Fruit fly (Drosophila melanogaster) Kc167 (cell line): Measurements from ENCODE around the gene nes.

Source experiments
- Myc ChIP-seq: fragments of >200 bp; optimal IDR thresholded peaks from 2 replicates; lab custom pipeline; 2017; ENCODE audit warnings: missing external identifiers
- insv ChIP-seq: fragments of >200 bp; optimal IDR thresholded peaks from 3 replicates; lab custom pipeline; 2018; ENCODE audit warnings: missing external identifiers
- psq ChIP-seq: fragments of >200 bp; optimal IDR thresholded peaks from 2 replicates; lab custom pipeline; 2017; ENCODE audit warnings: missing external identifiers
- ttk ChIP-seq: sonication (Bioruptor generic); optimal IDR thresholded peaks from 2 replicates; lab custom pipeline; 2017; ENCODE audit warnings: missing external identifiers

- TF ChIP-seq Myc (lab: Kevin White, UChicago) (no peak), psq (lab: Kevin White, UChicago) (no peak), ttk (lab: Kevin White, UChicago) (no peak), insv (lab: Kevin White, UChicago) (no peak)
These were observed 2.3 kb downstream of the nes start for dm6 chr3L:19258199-19258598.
